Worm (Caenorhabditis elegans) whole organism, L1 larva: ENCODE results near the gene srh-173.
A peak's percentile ranks its signal among the peaks of the same experiment; 100 is the strongest.
"Not testable (repeated sequence)": the region's sequence is repeated elsewhere in the genome, so short reads cannot be mapped to it uniquely, and the experiment has no call there.

ENCODE experiments used
- C04F5.9 ChIP-seq: sonication (generic microtip); optimal IDR thresholded peaks from 2 replicates; lab custom pipeline; 2016; ENCODE audit warnings: missing genetic modification characterization, missing compliant biosample characterization
- C16A3.4 ChIP-seq: fragments of 150-350 bp; optimal IDR thresholded peaks from 2 replicates; lab custom pipeline; 2014; ENCODE audit warnings: missing biosample characterization, missing genetic modification characterization
- C34B4.2 ChIP-seq: sonication (generic microtip); optimal IDR thresholded peaks from 2 replicates; lab custom pipeline; 2017; ENCODE audit warnings: mild to moderate bottlenecking, missing genetic modification characterization, missing compliant biosample characterization
- F16B12.6 ChIP-seq: fragments of 150-350 bp; optimal IDR thresholded peaks from 2 replicates; lab custom pipeline; 2014; ENCODE audit warnings: missing biosample characterization, missing genetic modification characterization
- alr-1 ChIP-seq: fragments of 200-800 bp; sonication (Bioruptor generic); optimal IDR thresholded peaks from 2 replicates; lab custom pipeline; 2018; ENCODE audit warnings: borderline replicate concordance, mild to moderate bottlenecking, missing genetic modification characterization, missing compliant biosample characterization
- ama-1 ChIP-seq: fragments of 150-350 bp; optimal IDR thresholded peaks from 2 replicates; lab custom pipeline; 2014
- blmp-1 ChIP-seq: fragments of 150-350 bp; optimal IDR thresholded peaks from 2 replicates; lab custom pipeline; 2014; ENCODE audit warnings: missing biosample characterization, missing genetic modification characterization
- ceh-63 ChIP-seq: fragments of 200-800 bp; sonication (Bioruptor generic); optimal IDR thresholded peaks from 2 replicates; lab custom pipeline; 2018; ENCODE audit warnings: mild to moderate bottlenecking, missing genetic modification characterization, missing compliant biosample characterization
- ceh-82 ChIP-seq, 3 experiments: fragments of 150-350 bp in 1 of 3; sonication (generic microtip) in 2 of 3; optimal IDR thresholded peaks; 2 replicates each; lab custom pipeline; 2014 to 2017; ENCODE audit warnings: missing biosample characterization in 3 of 3, missing genetic modification characterization in 3 of 3
- ceh-90 ChIP-seq: sonication (generic microtip); optimal IDR thresholded peaks from 2 replicates; lab custom pipeline; 2016; ENCODE audit warnings: missing genetic modification characterization, missing compliant biosample characterization
- ces-1 ChIP-seq: fragments of 150-350 bp; optimal IDR thresholded peaks from 2 replicates; lab custom pipeline; 2014; ENCODE audit warnings: missing biosample characterization, missing genetic modification reagents, missing genetic modification characterization
- efl-1 ChIP-seq, 4 experiments: fragments of 150-350 bp; optimal IDR thresholded peaks in 3 of 4; peaks in 1 of 4; 1 replicate in 1 of 4; 2 replicates in 3 of 4; lab custom pipeline; 2014; ENCODE audit warnings: missing biosample characterization in 2 of 4, missing genetic modification characterization in 2 of 4, missing genetic modification reagents in 2 of 4
- efl-3 ChIP-seq: fragments of 200-800 bp; sonication (Bioruptor generic); optimal IDR thresholded peaks from 2 replicates; lab custom pipeline; 2018; ENCODE audit warnings: mild to moderate bottlenecking, missing genetic modification characterization, missing compliant biosample characterization
- elt-3 ChIP-seq, 6 experiments: fragments of 150-350 bp in 1 of 6; sonication (generic microtip); optimal IDR thresholded peaks; 2 replicates each; lab custom pipeline; 2017 to 2018; ENCODE audit warnings: missing biosample characterization in 6 of 6, missing genetic modification characterization in 6 of 6, inconsistent platforms in 1 of 6
- fkh-10 ChIP-seq: sonication (generic microtip); optimal IDR thresholded peaks from 2 replicates; lab custom pipeline; 2017; ENCODE audit warnings: missing biosample characterization, missing genetic modification reagents, missing genetic modification characterization
- fkh-4 ChIP-seq: sonication (generic microtip); optimal IDR thresholded peaks from 2 replicates; lab custom pipeline; 2016; ENCODE audit warnings: missing compliant biosample characterization, missing genetic modification characterization, borderline replicate concordance
- hlh-4 ChIP-seq: sonication (generic microtip); optimal IDR thresholded peaks from 2 replicates; lab custom pipeline; 2016; ENCODE audit warnings: mild to moderate bottlenecking, missing genetic modification characterization, missing compliant biosample characterization
- irx-1 ChIP-seq: sonication (generic microtip); optimal IDR thresholded peaks from 2 replicates; lab custom pipeline; 2016; ENCODE audit warnings: missing genetic modification characterization, missing compliant biosample characterization
- jun-1 ChIP-seq: fragments of 150-350 bp; optimal IDR thresholded peaks from 2 replicates; lab custom pipeline; 2014; ENCODE audit warnings: missing biosample characterization, missing genetic modification reagents, missing genetic modification characterization
- lin-35 ChIP-seq, 2 experiments: fragments of 150-350 bp; optimal IDR thresholded peaks; 2 replicates each; lab custom pipeline; 2014; ENCODE audit warnings: missing biosample characterization in 2 of 2, missing genetic modification characterization in 2 of 2, missing genetic modification reagents in 2 of 2
- lin-39 ChIP-seq: fragments of 150-350 bp; optimal IDR thresholded peaks from 2 replicates; lab custom pipeline; 2014; ENCODE audit warnings: missing biosample characterization, missing genetic modification reagents, missing genetic modification characterization
- lsy-2 ChIP-seq, 2 experiments: fragments of 150-350 bp; optimal IDR thresholded peaks; 2 replicates each; lab custom pipeline; 2014; ENCODE audit warnings: missing biosample characterization in 2 of 2, missing genetic modification characterization in 2 of 2
- mab-9 ChIP-seq: fragments of 200-800 bp; sonication (Bioruptor generic); IDR thresholded peaks from 2 replicates; pipeline ENCODE4 v1.3.6; 2022; ENCODE audit warnings: missing genetic modification reagents, missing genetic modification characterization, missing compliant biosample characterization
- mdl-1 ChIP-seq, 2 experiments: fragments of 150-350 bp; optimal IDR thresholded peaks; 2 replicates each; lab custom pipeline; 2014 to 2017; ENCODE audit warnings: missing biosample characterization in 2 of 2, missing genetic modification characterization in 2 of 2, inconsistent platforms in 1 of 2
- mep-1 ChIP-seq: fragments of 150-350 bp; optimal IDR thresholded peaks from 2 replicates; lab custom pipeline; 2014; ENCODE audit warnings: missing biosample characterization, missing genetic modification characterization
- nhr-19 ChIP-seq: fragments of 200-800 bp; sonication (Bioruptor generic); conservative IDR thresholded peaks from 2 replicates; pipeline ENCODE4 v1.3.6; 2022; ENCODE audit warnings: missing genetic modification characterization, missing compliant biosample characterization
- nhr-20 ChIP-seq: sonication (generic microtip); optimal IDR thresholded peaks from 2 replicates; lab custom pipeline; 2016; ENCODE audit warnings: mild to moderate bottlenecking, missing genetic modification characterization, missing compliant biosample characterization
- nhr-237 ChIP-seq: fragments of 150-350 bp; optimal IDR thresholded peaks from 2 replicates; lab custom pipeline; 2014; ENCODE audit warnings: missing biosample characterization, missing genetic modification characterization
- nhr-28 ChIP-seq: fragments of 150-350 bp; optimal IDR thresholded peaks from 2 replicates; lab custom pipeline; 2014; ENCODE audit warnings: missing biosample characterization, missing genetic modification characterization
- pag-3 ChIP-seq: sonication (generic microtip); optimal IDR thresholded peaks from 2 replicates; lab custom pipeline; 2017; ENCODE audit warnings: missing genetic modification characterization, mild to moderate bottlenecking, missing compliant biosample characterization, antibody characterized with exemption, borderline replicate concordance; ENCODE audit not compliant: insufficient read depth
- tlp-1 ChIP-seq: fragments of 150-350 bp; optimal IDR thresholded peaks from 2 replicates; lab custom pipeline; 2014; ENCODE audit warnings: missing biosample characterization, missing genetic modification characterization
- unc-130 ChIP-seq: fragments of 150-350 bp; optimal IDR thresholded peaks from 2 replicates; lab custom pipeline; 2017; ENCODE audit warnings: missing biosample characterization, missing genetic modification characterization, inconsistent platforms
- unc-62 ChIP-seq: fragments of 150-350 bp; optimal IDR thresholded peaks from 2 replicates; lab custom pipeline; 2014; ENCODE audit warnings: missing biosample characterization, missing genetic modification reagents, missing genetic modification characterization
- unc-86 ChIP-seq: sonication (generic microtip); optimal IDR thresholded peaks from 2 replicates; lab custom pipeline; 2016; ENCODE audit warnings: missing genetic modification characterization, missing compliant biosample characterization
- unc-98 ChIP-seq: fragments of 200-800 bp; sonication (Bioruptor generic); IDR thresholded peaks from 2 replicates; pipeline ENCODE4 v1.3.6; 2022; ENCODE audit warnings: missing genetic modification characterization, missing compliant biosample characterization

Gene srh-173

DNA sequence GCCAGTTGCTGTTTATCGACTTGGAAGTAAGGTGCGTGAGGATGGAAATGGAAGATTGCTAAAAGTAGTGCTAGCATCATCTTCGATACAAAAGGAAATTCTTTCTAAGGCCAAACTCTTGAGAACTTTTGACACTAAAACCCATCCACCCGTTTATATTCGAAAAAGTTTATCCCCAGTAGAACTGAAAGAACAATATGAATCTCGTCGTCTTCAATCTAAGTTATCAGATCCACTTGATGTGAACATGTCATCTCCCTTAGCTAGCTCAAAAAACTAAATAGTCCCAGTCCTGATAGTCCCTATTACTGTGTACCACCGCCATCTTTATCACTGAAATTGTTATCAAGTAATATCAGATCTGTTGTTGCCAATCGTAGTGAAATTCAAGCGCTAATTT lies 36.1 kb upstream of the srh-173 start:
- TF ChIP-seq lin-39, result no peak
- TF ChIP-seq efl-1 (optimal IDR thresholded peaks at IDR 0.05; lab: Kevin White, UChicago), result no peak
- peak in 1 of 2 experiments; percentile 57 for TF ChIP-seq efl-1 (GFP tag; optimal IDR thresholded peaks at IDR 0.05 in 1 of 2; lab: Kevin White, UChicago)

DNA sequence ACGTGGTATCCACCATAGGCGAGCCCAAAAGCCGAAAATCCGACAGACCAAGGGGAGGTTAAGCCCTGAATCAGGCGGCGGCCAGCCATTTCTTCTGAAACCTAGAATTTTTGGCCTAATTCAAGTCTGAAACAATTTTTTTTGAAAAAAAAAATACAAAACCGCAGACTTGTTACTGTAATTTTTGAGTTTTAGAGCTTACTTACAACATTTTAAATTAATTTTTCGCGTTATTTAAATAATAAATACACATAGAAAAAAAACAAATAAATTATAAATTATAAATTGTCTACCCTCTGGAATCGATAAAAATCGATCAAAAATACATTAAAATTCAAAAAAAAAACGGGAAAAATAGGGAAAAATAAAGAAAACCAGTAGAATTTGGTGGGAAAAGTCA lies 26.6 kb upstream of the srh-173 start, which contains the start of gene dhs-24:
dhs-24 (minus strand) TSS at position 101 of the 400 bp plus-strand sequence.
- no peak for TF ChIP-seq ceh-63
- no peak for TF ChIP-seq fkh-4
- TF ChIP-seq unc-130 (tag; lab: Kevin White, UChicago), result no peak
- no peak for TF ChIP-seq ceh-90 (tag; lab: Kevin White, UChicago)
- no peak for TF ChIP-seq jun-1 (tag; lab: Kevin White, UChicago)
- no peak for TF ChIP-seq elt-3 (tag; optimal IDR thresholded peaks at IDR 0.05; lab: Kevin White, UChicago)
- TF ChIP-seq unc-62 (GFP tag; lab: Kevin White, UChicago), result no peak
- no peak for TF ChIP-seq mdl-1 (tag; optimal IDR thresholded peaks at IDR 0.05; lab: Kevin White, UChicago)
- no peak for TF ChIP-seq irx-1
- TF ChIP-seq lsy-2 (tag; optimal IDR thresholded peaks at IDR 0.05; lab: Kevin White, UChicago), result no peak
- no peak for TF ChIP-seq mep-1 (tag; lab: Kevin White, UChicago)

DNA sequence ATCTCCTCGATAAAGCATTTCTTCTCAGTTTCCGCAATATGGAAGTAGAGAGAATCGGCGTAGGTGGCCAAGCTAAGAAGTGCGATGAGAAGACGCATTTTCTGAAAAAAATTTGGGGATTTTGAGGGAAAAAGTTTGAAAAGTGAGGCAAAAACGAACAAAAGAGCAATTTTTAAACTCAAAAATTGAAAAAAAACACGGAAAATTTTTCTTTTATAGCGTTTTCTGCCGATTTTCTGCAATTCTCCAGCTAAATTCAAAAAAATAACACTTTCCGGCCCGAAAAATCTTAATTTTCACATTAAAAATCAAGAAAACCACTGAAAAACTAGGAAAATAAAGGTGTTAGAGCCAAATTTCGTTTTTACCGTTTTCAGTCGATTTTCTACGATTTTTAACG lies 24.1 kb upstream of the srh-173 start, which contains the start of gene tmed-4:
tmed-4 (minus strand) TSS at position 101 of the 400 bp plus-strand sequence.
- not testable (repeated sequence) for TF ChIP-seq lin-35 (GFP tag; optimal IDR thresholded peaks at IDR 0.05; lab: Kevin White, UChicago); alr-1 (tag; lab: Kevin White, UChicago); pag-3 (tag; lab: Kevin White, UChicago)

DNA sequence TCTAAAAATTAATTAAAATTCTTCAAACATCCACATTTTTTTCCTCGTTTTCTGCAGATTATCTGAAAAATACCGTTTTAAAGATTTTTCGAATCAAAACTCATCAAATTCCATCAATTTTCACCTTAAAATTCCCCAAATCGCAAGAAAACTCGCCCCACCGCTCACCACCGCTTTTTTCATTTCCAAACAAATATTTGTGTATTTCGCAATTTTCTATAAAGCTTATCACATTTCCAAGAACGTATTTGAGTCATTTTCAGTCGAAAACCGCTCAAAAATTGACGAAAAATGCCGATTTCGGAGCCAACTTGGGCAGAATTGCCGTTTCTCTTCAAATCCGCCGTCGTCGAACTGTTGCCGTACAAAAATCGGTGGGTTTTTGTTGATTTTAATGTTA lies 23.4 kb upstream of the srh-173 start, which contains the start of gene Y60A3A.8:
Y60A3A.8 (plus strand) TSS at position 258 of the 400 bp plus-strand sequence.
- TF ChIP-seq mab-9 (GFP tag; lab: Robert Waterston, UW); unc-86; fkh-10 (GFP tag; lab: Kevin White, UChicago): not testable (repeated sequence)

DNA sequence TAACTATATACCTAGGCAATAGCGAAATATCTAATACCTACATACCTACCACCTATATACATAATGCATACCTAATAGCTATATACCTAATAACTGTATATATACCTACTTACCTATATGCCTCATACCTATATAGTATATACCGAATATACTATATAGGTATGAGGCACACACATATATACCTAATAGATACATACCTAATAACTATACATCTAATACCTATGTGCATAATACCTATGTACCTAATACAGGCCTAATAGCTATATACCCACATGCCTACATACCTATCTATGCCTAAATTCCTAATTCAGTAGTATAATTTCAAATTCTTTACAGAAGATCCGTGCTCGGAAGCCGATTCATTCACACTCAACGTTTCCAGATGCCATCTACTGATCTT lies 18.6 kb upstream of the srh-173 start:
- TF ChIP-seq alr-1 (tag; lab: Kevin White, UChicago) (peak; percentile 15), unc-98 (GFP tag; lab: Robert Waterston, UW) (no peak), C16A3.4 (tag; lab: Kevin White, UChicago) (no peak), efl-1 (optimal IDR thresholded peaks at IDR 0.05; lab: Kevin White, UChicago) (no peak), efl-1 (GFP tag; optimal IDR thresholded peaks at IDR 0.05 in 1 of 2; lab: Kevin White, UChicago) (peak in 1 of 2 experiments; percentile 57)
- TF ChIP-seq, all 84 proteins: peak for 2

DNA sequence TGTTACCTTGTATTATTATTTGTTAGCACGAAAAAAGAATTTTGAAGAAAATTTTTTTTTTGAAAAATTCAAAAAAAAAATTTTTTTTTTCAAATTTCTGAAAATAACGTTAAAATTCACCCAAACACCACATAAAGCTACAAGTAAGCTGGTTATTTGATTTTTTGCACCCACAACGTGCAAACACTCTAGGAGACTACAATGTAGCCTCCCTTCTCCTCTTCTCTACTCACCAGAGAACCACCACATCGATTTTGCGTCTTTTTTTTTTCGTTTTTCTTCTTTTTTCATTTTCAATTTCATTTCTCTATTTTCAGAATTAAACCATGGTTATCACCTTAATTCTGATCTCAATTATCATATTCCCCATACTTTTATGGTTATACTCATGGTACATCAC lies 17.9 kb upstream of the srh-173 start, which contains the start of gene abhd-3.1:
abhd-3.1 (plus strand) TSS at position 318 of the 400 bp plus-strand sequence.
- TF ChIP-seq blmp-1, result peak; percentile 2
- no peak for TF ChIP-seq ces-1
- peak; percentile 34 for TF ChIP-seq nhr-19
- TF ChIP-seq ceh-82 (tag; optimal IDR thresholded peaks at IDR 0.05; lab: Kevin White, UChicago), result no peak
- peak; percentile 64 for TF ChIP-seq nhr-20 (tag; lab: Kevin White, UChicago)

DNA sequence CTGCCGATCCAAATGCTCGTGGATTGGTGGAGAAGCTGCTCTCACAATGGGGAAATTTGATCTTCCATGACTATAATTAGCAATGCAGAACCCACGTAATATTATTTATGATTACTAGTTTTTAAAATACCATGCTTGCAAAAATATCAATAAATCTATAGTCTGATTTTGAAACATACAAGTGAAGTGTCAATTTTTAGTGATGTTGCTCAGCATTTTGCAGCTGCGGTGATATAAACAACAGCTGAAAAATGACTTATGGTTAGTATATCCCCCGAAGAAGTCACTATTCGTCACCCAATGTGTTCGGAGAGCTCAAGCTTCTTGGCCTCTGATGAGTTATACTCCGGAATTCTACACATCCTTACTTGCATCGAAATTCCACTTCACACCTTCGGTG lies 14.3 kb upstream of the srh-173 start, which contains the start of gene srh-172:
srh-172 (plus strand) TSS at position 301 of the 400 bp plus-strand sequence.
- TF ChIP-seq C34B4.2 (tag; lab: Kevin White, UChicago) (no peak), nhr-28 (tag; lab: Kevin White, UChicago) (no peak), F16B12.6 (no peak), nhr-20 (tag; lab: Kevin White, UChicago) (no peak), C16A3.4 (tag; lab: Kevin White, UChicago) (no peak), hlh-4 (tag; lab: Kevin White, UChicago) (no peak), tlp-1 (no peak), ama-1 (lab: Kevin White, UChicago) (no peak), nhr-19 (no peak), efl-1 (optimal IDR thresholded peaks at IDR 0.05; lab: Kevin White, UChicago) (no peak), efl-1 (GFP tag; optimal IDR thresholded peaks at IDR 0.05 in 1 of 2; lab: Kevin White, UChicago) (no peak), lin-35 (GFP tag; optimal IDR thresholded peaks at IDR 0.05; lab: Kevin White, UChicago) (no peak), lsy-2 (tag; optimal IDR thresholded peaks at IDR 0.05; lab: Kevin White, UChicago) (no peak), C04F5.9 (tag; lab: Kevin White, UChicago) (no peak), efl-3 (GFP tag; lab: Kevin White, UChicago) (no peak), nhr-237 (no peak)
- TF ChIP-seq, all 84 proteins: peak for 0
